Fruit fly (Drosophila melanogaster) whole organism, embryonic: Measurements from ENCODE around the gene CG15498.

ENCODE experiments used
- B-H2 ChIP-seq: fragments of 200-800 bp; sonication (Bioruptor generic); optimal IDR thresholded peaks from 2 replicates; lab custom pipeline; 2018; ENCODE audit warnings: missing biosample characterization, mild to moderate bottlenecking, missing genetic modification characterization
- BtbVII ChIP-seq: fragments of 200-800 bp; sonication (Bioruptor generic); optimal IDR thresholded peaks from 3 replicates; lab custom pipeline; 2017; ENCODE audit warnings: missing biosample characterization, mild to moderate bottlenecking, missing genetic modification characterization
- CG10147 ChIP-seq: fragments of 200-800 bp; sonication (Bioruptor generic); optimal IDR thresholded peaks from 2 replicates; lab custom pipeline; 2019; ENCODE audit warnings: missing biosample characterization, mild to moderate bottlenecking, missing genetic modification characterization, moderate library complexity
- CG10209 ChIP-seq: fragments of 200-800 bp; sonication (Bioruptor generic); optimal IDR thresholded peaks from 3 replicates; lab custom pipeline; 2017; ENCODE audit warnings: missing biosample characterization, mild to moderate bottlenecking, missing genetic modification characterization, missing genetic modification reagents
- CG10565 ChIP-seq: fragments of 200-800 bp; sonication (Bioruptor generic); optimal IDR thresholded peaks from 3 replicates; lab custom pipeline; 2016; ENCODE audit warnings: missing biosample characterization, mild to moderate bottlenecking, missing genetic modification characterization
- CG10979 ChIP-seq: fragments of 200-800 bp; sonication (Bioruptor generic); optimal IDR thresholded peaks from 2 replicates; lab custom pipeline; 2018; ENCODE audit warnings: missing biosample characterization, mild to moderate bottlenecking, missing genetic modification characterization, moderate library complexity
- CG11085 ChIP-seq: fragments of 200-800 bp; sonication (Bioruptor generic); IDR thresholded peaks from 2 replicates; pipeline ENCODE4 v1.3.6; 2022; ENCODE audit warnings: missing biosample characterization, missing genetic modification characterization
- CG12744 ChIP-seq: fragments of 200-800 bp; sonication (Bioruptor generic); optimal IDR thresholded peaks from 2 replicates; lab custom pipeline; 2016; ENCODE audit warnings: missing biosample characterization, missing genetic modification characterization
- CG14860 ChIP-seq: fragments of 200-800 bp; sonication (Bioruptor generic); IDR thresholded peaks from 3 replicates; pipeline ENCODE4 v1.3.6; 2022; ENCODE audit warnings: missing biosample characterization, missing genetic modification characterization; ENCODE audit not compliant: partially characterized antibody
- CG15011 ChIP-seq: fragments of 200-800 bp; sonication (Bioruptor generic); optimal IDR thresholded peaks from 3 replicates; lab custom pipeline; 2018; ENCODE audit warnings: missing biosample characterization, mild to moderate bottlenecking, missing genetic modification characterization
- CG15269 ChIP-seq: fragments of 200-800 bp; sonication (Bioruptor generic); optimal IDR thresholded peaks from 2 replicates; lab custom pipeline; 2018; ENCODE audit warnings: missing biosample characterization, mild to moderate bottlenecking, missing genetic modification characterization, moderate library complexity
- CG16863 ChIP-seq: fragments of 200-800 bp; sonication (Bioruptor generic); optimal IDR thresholded peaks from 3 replicates; lab custom pipeline; 2016; ENCODE audit warnings: missing biosample characterization, missing genetic modification characterization
- CG17186 ChIP-seq: fragments of 200-800 bp; sonication (Bioruptor generic); optimal IDR thresholded peaks from 3 replicates; lab custom pipeline; 2017; ENCODE audit warnings: missing biosample characterization, missing genetic modification reagents, missing genetic modification characterization
- CG17359 ChIP-seq: fragments of 200-800 bp; sonication (Bioruptor generic); optimal IDR thresholded peaks from 3 replicates; lab custom pipeline; 2018; ENCODE audit warnings: missing biosample characterization, mild to moderate bottlenecking, missing genetic modification characterization, moderate library complexity
- CG18011 ChIP-seq: fragments of 200-800 bp; sonication (Bioruptor generic); optimal IDR thresholded peaks from 2 replicates; lab custom pipeline; 2017; ENCODE audit warnings: missing biosample characterization, missing genetic modification characterization, mild to moderate bottlenecking, moderate library complexity, missing genotype
- CG2120 ChIP-seq: fragments of 200-800 bp; sonication (Bioruptor generic); optimal IDR thresholded peaks from 3 replicates; lab custom pipeline; 2016; ENCODE audit warnings: missing biosample characterization, missing genetic modification characterization
- CG2678 ChIP-seq: fragments of 200-800 bp; sonication (Bioruptor generic); optimal IDR thresholded peaks from 3 replicates; lab custom pipeline; 2019; ENCODE audit warnings: missing biosample characterization, mild to moderate bottlenecking, missing genetic modification characterization, moderate library complexity
- CG2712 ChIP-seq: fragments of 200-800 bp; optimal IDR thresholded peaks from 3 replicates; lab custom pipeline; 2019; ENCODE audit warnings: missing biosample characterization, mild to moderate bottlenecking, missing genetic modification characterization, moderate library complexity
- CG32772 ChIP-seq: fragments of 200-800 bp; sonication (Bioruptor generic); IDR thresholded peaks from 2 replicates; pipeline ENCODE4 v1.3.6; 2022; ENCODE audit warnings: missing biosample characterization, missing genetic modification characterization
- CG7372 ChIP-seq: fragments of 200-800 bp; sonication (Bioruptor generic); IDR thresholded peaks from 2 replicates; pipeline ENCODE4 v1.3.6; 2022; ENCODE audit warnings: missing biosample characterization, missing genetic modification characterization
- CG7786 ChIP-seq: fragments of 200-800 bp; sonication (Bioruptor generic); optimal IDR thresholded peaks from 2 replicates; lab custom pipeline; 2016; ENCODE audit warnings: missing biosample characterization, missing genetic modification characterization
- CG8478 ChIP-seq: fragments of >200 bp; optimal IDR thresholded peaks from 2 replicates; lab custom pipeline; 2018
- CTCF ChIP-seq: fragments of 200-800 bp; sonication (Bioruptor generic); optimal IDR thresholded peaks from 2 replicates; lab custom pipeline; 2017; ENCODE audit warnings: missing biosample characterization, mild to moderate bottlenecking, missing genetic modification characterization, moderate library complexity
- H15 ChIP-seq: fragments of 200-800 bp; sonication (Bioruptor generic); IDR thresholded peaks from 3 replicates; pipeline ENCODE4 v1.3.6; 2022; ENCODE audit warnings: missing biosample characterization, missing genetic modification characterization
- Hmr ChIP-seq: fragments of 200-800 bp; sonication (Bioruptor generic); optimal IDR thresholded peaks from 3 replicates; lab custom pipeline; 2017; ENCODE audit warnings: mild to moderate bottlenecking, missing biosample characterization, missing genetic modification reagents, missing genetic modification characterization
- Hr39 ChIP-seq: fragments of >200 bp; optimal IDR thresholded peaks from 2 replicates; lab custom pipeline; 2017
- Med ChIP-seq: fragments of 200-800 bp; sonication (Bioruptor generic); peaks from one replicate; lab custom pipeline; 2016; ENCODE audit warnings: missing biosample characterization, missing genetic modification characterization, mild to moderate bottlenecking, inconsistent platforms, moderate library complexity
- Myb ChIP-seq: fragments of 200-800 bp; sonication (Bioruptor generic); optimal IDR thresholded peaks from 2 replicates; lab custom pipeline; 2016; ENCODE audit warnings: missing biosample characterization, missing genetic modification characterization
- NC2β ChIP-seq: fragments of 200-800 bp; sonication (Bioruptor generic); optimal IDR thresholded peaks from 2 replicates; lab custom pipeline; 2016; ENCODE audit warnings: missing biosample characterization, missing genetic modification characterization
- Ptx1 ChIP-seq: fragments of 200-800 bp; sonication (Bioruptor generic); IDR thresholded peaks from 2 replicates; pipeline ENCODE4 v1.3.6; 2022; ENCODE audit warnings: missing biosample characterization, missing genetic modification characterization
- Rx ChIP-seq: fragments of 200-800 bp; sonication (Bioruptor generic); IDR thresholded peaks from 2 replicates; pipeline ENCODE4 v1.3.6; 2022; ENCODE audit warnings: missing biosample characterization, missing genetic modification characterization
- Trl ChIP-seq, 3 experiments: fragments of >200 bp in 2 of 3; fragments of 200-800 bp in 1 of 3; sonication (Bioruptor generic) in 1 of 3; optimal IDR thresholded peaks; 2 replicates in 1 of 3; 3 replicates in 2 of 3; lab custom pipeline; 2016 to 2017; ENCODE audit warnings: missing biosample characterization in 1 of 3, missing genetic modification characterization in 1 of 3
- ab ChIP-seq: fragments of 200-800 bp; sonication (Bioruptor generic); optimal IDR thresholded peaks from 2 replicates; lab custom pipeline; 2016; ENCODE audit warnings: missing biosample characterization, missing genetic modification characterization
- ap ChIP-seq: fragments of 200-800 bp; sonication (Bioruptor generic); IDR thresholded peaks from 2 replicates; pipeline ENCODE4 v1.3.6; 2022; ENCODE audit warnings: missing biosample characterization, missing genetic modification characterization
- cg ChIP-seq: fragments of 200-800 bp; sonication (Bioruptor generic); optimal IDR thresholded peaks from 3 replicates; lab custom pipeline; 2019; ENCODE audit warnings: missing biosample characterization, mild to moderate bottlenecking, missing genetic modification characterization, moderate library complexity
- dati ChIP-seq: fragments of 200-800 bp; sonication (Bioruptor generic); IDR thresholded peaks from 2 replicates; pipeline ENCODE4 v1.3.6; 2022; ENCODE audit warnings: missing biosample characterization, missing genetic modification characterization
- fd102C ChIP-seq: fragments of 200-800 bp; sonication (Bioruptor generic); optimal IDR thresholded peaks from 2 replicates; lab custom pipeline; 2018; ENCODE audit warnings: missing biosample characterization, mild to moderate bottlenecking, missing genetic modification characterization, moderate library complexity
- gcm2 ChIP-seq: fragments of 200-800 bp; sonication (Bioruptor generic); optimal IDR thresholded peaks from 2 replicates; lab custom pipeline; 2016; ENCODE audit warnings: missing biosample characterization, missing genetic modification characterization
- jumu ChIP-seq: fragments of 200-800 bp; sonication (Bioruptor generic); optimal IDR thresholded peaks from 3 replicates; lab custom pipeline; 2016; ENCODE audit warnings: missing biosample characterization, missing genetic modification characterization
- kah ChIP-seq: fragments of 200-800 bp; sonication (Bioruptor generic); optimal IDR thresholded peaks from 2 replicates; lab custom pipeline; 2018; ENCODE audit warnings: missing biosample characterization, mild to moderate bottlenecking, missing genetic modification characterization
- kay ChIP-seq: fragments of 200-800 bp; sonication (Bioruptor generic); optimal IDR thresholded peaks from 2 replicates; lab custom pipeline; 2016; ENCODE audit warnings: missing biosample characterization, missing genetic modification characterization
- lilli ChIP-seq: fragments of 200-800 bp; sonication (Bioruptor generic); optimal IDR thresholded peaks from 3 replicates; lab custom pipeline; 2016; ENCODE audit warnings: missing biosample characterization, missing genetic modification characterization
- lola ChIP-seq, 3 experiments: fragments of >200 bp in 2 of 3; fragments of 200-800 bp in 1 of 3; sonication (Bioruptor generic) in 1 of 3; optimal IDR thresholded peaks; 2 replicates each; lab custom pipeline; 2017 to 2019; ENCODE audit warnings: missing biosample characterization in 3 of 3, missing genetic modification characterization in 3 of 3, mild to moderate bottlenecking in 1 of 3, moderate library complexity in 1 of 3
- nerfin-1 ChIP-seq: fragments of 200-800 bp; sonication (Bioruptor generic); optimal IDR thresholded peaks from 3 replicates; lab custom pipeline; 2019; ENCODE audit warnings: missing biosample characterization, mild to moderate bottlenecking, missing genetic modification characterization, moderate library complexity
- phol ChIP-seq: fragments of 200-800 bp; sonication (Bioruptor generic); optimal IDR thresholded peaks from 3 replicates; lab custom pipeline; 2018; ENCODE audit warnings: missing biosample characterization, mild to moderate bottlenecking, missing genetic modification characterization, moderate library complexity
- pzg ChIP-seq: fragments of 200-800 bp; sonication (Bioruptor generic); optimal IDR thresholded peaks from 3 replicates; lab custom pipeline; 2018; ENCODE audit warnings: missing biosample characterization, mild to moderate bottlenecking, missing genetic modification characterization, moderate library complexity
- repo ChIP-seq: fragments of 200-800 bp; sonication (Bioruptor generic); optimal IDR thresholded peaks from 2 replicates; lab custom pipeline; 2016; ENCODE audit warnings: missing biosample characterization, missing genetic modification characterization
- stc ChIP-seq: fragments of 200-800 bp; sonication (Bioruptor generic); IDR thresholded peaks from 2 replicates; pipeline ENCODE4 v1.3.6; 2022; ENCODE audit warnings: missing biosample characterization, missing genetic modification characterization
- stwl ChIP-seq: fragments of 200-800 bp; sonication (Bioruptor generic); optimal IDR thresholded peaks from 3 replicates; lab custom pipeline; 2018; ENCODE audit warnings: missing biosample characterization, mild to moderate bottlenecking, missing genetic modification characterization, moderate library complexity
- tin ChIP-seq: fragments of 200-800 bp; sonication (Bioruptor generic); optimal IDR thresholded peaks from 3 replicates; lab custom pipeline; 2016; ENCODE audit warnings: missing biosample characterization, missing genetic modification characterization
- tio ChIP-seq: fragments of 200-800 bp; sonication (Bioruptor generic); optimal IDR thresholded peaks from 2 replicates; lab custom pipeline; 2017; ENCODE audit warnings: missing biosample characterization, missing genetic modification characterization, inconsistent platforms
- vvl ChIP-seq: fragments of 200-800 bp; sonication (Bioruptor generic); IDR thresholded peaks from 2 replicates; pipeline ENCODE4 v1.3.6; 2022; ENCODE audit warnings: missing biosample characterization, missing genetic modification characterization

The CG15498 gene

dm6 chr3R:21613322-21613807 lies 44.4 kb upstream of the CG15498 start (continued):
- TF ChIP-seq cg (GFP tag; lab: Kevin White, UChicago) (peak; percentile 99), CG2120 (GFP tag; lab: Kevin White, UChicago) (no peak), CG15269 (no peak), CG16863 (GFP tag; lab: Kevin White, UChicago) (peak; percentile 89), kay (GFP tag; lab: Kevin White, UChicago) (peak; percentile 6), NC2β (peak; percentile 83), Myb (GFP tag; lab: Kevin White, UChicago) (peak; percentile 61), kah (GFP tag; lab: Kevin White, UChicago) (peak; percentile 93), stwl (peak; percentile 30), CG14860 (GFP tag; lab: Robert Waterston, UW) (no peak), CG10147 (peak; percentile 63), CG32772 (GFP tag; lab: Robert Waterston, UW) (no peak), Ptx1 (GFP tag; lab: Robert Waterston, UW) (no peak), dati (GFP tag; lab: Robert Waterston, UW) (no peak), CG10565 (GFP tag; lab: Kevin White, UChicago) (no peak), lilli (GFP tag; lab: Kevin White, UChicago) (no peak), CG2678 (peak; percentile 78), CG7786 (GFP tag; lab: Kevin White, UChicago) (peak; percentile 66), CG11085 (GFP tag; lab: Robert Waterston, UW) (no peak), CG17359 (tag; lab: Kevin White, UChicago) (peak; percentile 87), vvl (GFP tag; lab: Robert Waterston, UW) (no peak), CG10979 (tag; lab: Kevin White, UChicago) (peak; percentile 35), CG17186 (GFP tag; lab: Kevin White, UChicago) (peak; percentile 82), CG12744 (GFP tag; lab: Kevin White, UChicago) (peak; percentile 85), Rx (GFP tag; lab: Robert Waterston, UW) (no peak), CTCF (peak; percentile 53), tin (GFP tag; lab: Kevin White, UChicago) (no peak), CG15011 (peak; percentile 79), B-H2 (peak; percentile 78), nerfin-1 (tag; lab: Kevin White, UChicago) (peak; percentile 93), CG18011 (GFP tag; lab: Kevin White, UChicago) (no peak), stc (GFP tag; lab: Robert Waterston, UW) (no peak), CG8478 (peak; percentile 86), Hr39 (lab: Kevin White, UChicago) (no peak), CG10209 (GFP tag; lab: Kevin White, UChicago) (peak; percentile 90), lola (GFP tag; optimal IDR thresholded peaks at IDR 0.05; lab: Kevin White, UChicago) (peak in 1 of 3 experiments; percentile 60), fd102C (GFP tag; lab: Kevin White, UChicago) (peak; percentile 91), pzg (no peak), Med (peak; percentile 97), Hmr (GFP tag; lab: Kevin White, UChicago) (peak; percentile 83), repo (peak; percentile 60), ap (GFP tag; lab: Robert Waterston, UW) (no peak), gcm2 (GFP tag; lab: Kevin White, UChicago) (peak; percentile 42), H15 (no peak), ab (GFP tag; lab: Kevin White, UChicago) (peak; percentile 14), jumu (GFP tag; lab: Kevin White, UChicago) (peak; percentile 78), Trl (optimal IDR thresholded peaks at IDR 0.05; lab: Kevin White, UChicago) (peak; percentile 13 to 30), Trl (GFP tag; optimal IDR thresholded peaks at IDR 0.05; lab: Kevin White, UChicago) (peak; percentile 84), BtbVII (GFP tag; lab: Kevin White, UChicago) (peak; percentile 76), phol (tag; lab: Kevin White, UChicago) (no peak), CG7372 (no peak), CG2712 (tag; lab: Kevin White, UChicago) (peak; percentile 42), tio (GFP tag; lab: Kevin White, UChicago) (no peak)
